Worm (Caenorhabditis elegans) whole organism, L4 larva: ENCODE data around the gene F16B4.7.

Experiments used
- F26F4.8 ChIP-seq: fragments of 200-800 bp; sonication (Bioruptor generic); conservative IDR thresholded peaks from 2 replicates; pipeline ENCODE4 v1.3.6; 2022; ENCODE audit warnings: missing genetic modification characterization, missing compliant biosample characterization
- F44E2.7 ChIP-seq: fragments of 200-800 bp; sonication (Bioruptor generic); IDR thresholded peaks from 2 replicates; pipeline ENCODE4 v2.1.2; 2022; ENCODE audit warnings: missing genetic modification characterization, missing compliant biosample characterization
- T20F7.1 ChIP-seq: fragments of 200-800 bp; sonication (Bioruptor generic); optimal IDR thresholded peaks from 2 replicates; lab custom pipeline; 2018; ENCODE audit warnings: mild to moderate bottlenecking, missing genetic modification characterization, missing compliant biosample characterization
- Y48G9A.11 ChIP-seq: fragments of 200-800 bp; sonication (Bioruptor generic); IDR thresholded peaks from 2 replicates; pipeline ENCODE4 v1.3.6; 2022; ENCODE audit warnings: missing genetic modification reagents, missing genetic modification characterization, missing compliant biosample characterization
- Y75B8A.6 ChIP-seq: fragments of 200-800 bp; sonication (Bioruptor generic); IDR thresholded peaks from 2 replicates; pipeline ENCODE4 v1.3.6; 2022; ENCODE audit warnings: missing genetic modification reagents, missing genetic modification characterization, missing compliant biosample characterization
- ZK337.2 ChIP-seq: fragments of 200-800 bp; sonication (Bioruptor generic); IDR thresholded peaks from 2 replicates; pipeline ENCODE4 v1.3.6; 2022; ENCODE audit warnings: missing genetic modification reagents, missing genetic modification characterization, missing compliant biosample characterization
- aha-1 ChIP-seq: fragments of 150-350 bp; peaks from one replicate; lab custom pipeline; 2014; ENCODE audit warnings: missing biosample characterization, missing genetic modification characterization
- attf-4 ChIP-seq: sonication (generic microtip); optimal IDR thresholded peaks from 3 replicates; lab custom pipeline; 2017; ENCODE audit warnings: missing biosample characterization, missing genetic modification characterization
- ceh-20 ChIP-seq: fragments of 200-800 bp; sonication (Bioruptor generic); IDR thresholded peaks from 2 replicates; pipeline ENCODE4 v1.3.6; 2022; ENCODE audit warnings: missing genetic modification reagents, missing genetic modification characterization, missing compliant biosample characterization
- ceh-44 ChIP-seq: fragments of 200-800 bp; sonication (Bioruptor generic); IDR thresholded peaks from 2 replicates; pipeline ENCODE4 v1.3.6; 2022; ENCODE audit warnings: missing genetic modification reagents, missing genetic modification characterization, missing compliant biosample characterization
- ceh-62 ChIP-seq: sonication (generic microtip); optimal IDR thresholded peaks from 2 replicates; lab custom pipeline; 2017; ENCODE audit warnings: missing biosample characterization, missing genetic modification characterization
- ctbp-1 ChIP-seq: fragments of 200-800 bp; sonication (Bioruptor generic); IDR thresholded peaks from 2 replicates; pipeline ENCODE4 v1.3.6; 2022; ENCODE audit warnings: missing genetic modification reagents, missing genetic modification characterization, missing compliant biosample characterization
- daf-16 ChIP-seq, 3 experiments: sonication (generic microtip); optimal IDR thresholded peaks; 2 replicates each; lab custom pipeline; 2016 to 2017; ENCODE audit warnings: missing genetic modification characterization in 3 of 3, missing genetic modification reagents in 3 of 3, mild to moderate bottlenecking in 2 of 3, missing compliant biosample characterization in 2 of 3, missing biosample characterization in 1 of 3, moderate library complexity in 1 of 3
- dmd-6 ChIP-seq: fragments of 200-800 bp; sonication (Bioruptor generic); IDR thresholded peaks from 2 replicates; pipeline ENCODE4 v1.3.6; 2022; ENCODE audit warnings: missing genetic modification reagents, missing genetic modification characterization, missing compliant biosample characterization
- dmd-8 ChIP-seq: fragments of 200-800 bp; sonication (Bioruptor generic); IDR thresholded peaks from 2 replicates; pipeline ENCODE4 v1.3.6; 2022; ENCODE audit warnings: missing genetic modification characterization, missing compliant biosample characterization
- dmd-9 ChIP-seq: fragments of 200-800 bp; sonication (Bioruptor generic); IDR thresholded peaks from 2 replicates; pipeline ENCODE4 v1.3.6; 2022; ENCODE audit warnings: missing genetic modification reagents, missing genetic modification characterization, missing compliant biosample characterization
- hmg-1.1 ChIP-seq: fragments of 200-800 bp; sonication (Bioruptor generic); IDR thresholded peaks from 2 replicates; pipeline ENCODE4 v1.3.6; 2022; ENCODE audit warnings: missing genetic modification reagents, missing genetic modification characterization, missing compliant biosample characterization
- lin-1 ChIP-seq: fragments of 200-800 bp; sonication (Bioruptor generic); IDR thresholded peaks from 2 replicates; pipeline ENCODE4 v1.3.6; 2022; ENCODE audit warnings: missing genetic modification reagents, missing genetic modification characterization, missing compliant biosample characterization
- lin-38 ChIP-seq: fragments of 200-800 bp; sonication (Bioruptor generic); IDR thresholded peaks from 2 replicates; pipeline ENCODE4 v1.3.6; 2022; ENCODE audit warnings: missing genetic modification reagents, missing genetic modification characterization, missing compliant biosample characterization
- lsy-2 ChIP-seq, 2 experiments: fragments of 150-350 bp in 1 of 2; sonication (generic microtip) in 1 of 2; optimal IDR thresholded peaks; 2 replicates each; lab custom pipeline; 2014 to 2017; ENCODE audit warnings: missing biosample characterization in 2 of 2, missing genetic modification characterization in 2 of 2
- madf-5 ChIP-seq, 2 experiments: fragments of 200-800 bp; sonication (Bioruptor generic); IDR thresholded peaks; 2 replicates each; pipeline ENCODE4 v1.3.6; 2022; ENCODE audit warnings: missing compliant biosample characterization in 2 of 2, missing genetic modification characterization in 2 of 2
- madf-9 ChIP-seq: fragments of 200-800 bp; sonication (Bioruptor generic); conservative IDR thresholded peaks from 2 replicates; pipeline ENCODE4 v1.3.6; 2022; ENCODE audit warnings: missing genetic modification reagents, missing genetic modification characterization, missing compliant biosample characterization
- mxl-2 ChIP-seq: fragments of 200-800 bp; sonication (Bioruptor generic); conservative IDR thresholded peaks from 2 replicates; pipeline ENCODE4 v1.3.6; 2022; ENCODE audit warnings: missing genetic modification reagents, missing genetic modification characterization, missing compliant biosample characterization
- mxl-3 ChIP-seq: fragments of 200-800 bp; sonication (Bioruptor generic); optimal IDR thresholded peaks from 2 replicates; lab custom pipeline; 2018; ENCODE audit warnings: mild to moderate bottlenecking, missing genetic modification characterization, missing compliant biosample characterization
- nhr-10 ChIP-seq: fragments of 150-350 bp; optimal IDR thresholded peaks from 2 replicates; lab custom pipeline; 2014; ENCODE audit warnings: missing biosample characterization, missing genetic modification characterization
- nhr-111 ChIP-seq: fragments of 200-800 bp; sonication (Bioruptor generic); optimal IDR thresholded peaks from 2 replicates; lab custom pipeline; 2018; ENCODE audit warnings: mild to moderate bottlenecking, missing genetic modification characterization, missing compliant biosample characterization
- nhr-25 ChIP-seq: sonication (generic microtip); optimal IDR thresholded peaks from 2 replicates; lab custom pipeline; 2017; ENCODE audit warnings: missing genetic modification characterization, mild to moderate bottlenecking, missing compliant biosample characterization, antibody characterized with exemption, moderate library complexity, borderline replicate concordance; ENCODE audit not compliant: insufficient read depth
- nhr-28 ChIP-seq: fragments of 150-350 bp; optimal IDR thresholded peaks from 2 replicates; lab custom pipeline; 2014; ENCODE audit warnings: missing biosample characterization, missing genetic modification characterization
- nhr-41 ChIP-seq: fragments of 200-800 bp; sonication (Bioruptor generic); IDR thresholded peaks from 2 replicates; pipeline ENCODE4 v1.3.6; 2022; ENCODE audit warnings: missing genetic modification reagents, missing genetic modification characterization, missing compliant biosample characterization
- php-3 ChIP-seq: fragments of 200-800 bp; sonication (Bioruptor generic); IDR thresholded peaks from 2 replicates; pipeline ENCODE4 v1.3.6; 2022; ENCODE audit warnings: missing genetic modification reagents, missing genetic modification characterization, missing compliant biosample characterization
- rbr-2 ChIP-seq: sonication (generic microtip); optimal IDR thresholded peaks from 2 replicates; lab custom pipeline; 2016; ENCODE audit warnings: missing genotype, missing genetic modification characterization, missing compliant biosample characterization
- saeg-2 ChIP-seq: fragments of 200-800 bp; sonication (Bioruptor generic); IDR thresholded peaks from 2 replicates; pipeline ENCODE4 v1.3.6; 2022; ENCODE audit warnings: missing genetic modification reagents, missing genetic modification characterization, missing compliant biosample characterization
- set-16 ChIP-seq: fragments of 200-800 bp; sonication (Bioruptor generic); IDR thresholded peaks from 2 replicates; pipeline ENCODE4 v1.3.6; 2022; ENCODE audit warnings: missing genetic modification reagents, missing genetic modification characterization, missing compliant biosample characterization
- snpc-1.2 ChIP-seq: fragments of 200-800 bp; sonication (Bioruptor generic); IDR thresholded peaks from 2 replicates; pipeline ENCODE4 v1.3.6; 2022; ENCODE audit warnings: missing genetic modification reagents, missing genetic modification characterization, missing compliant biosample characterization
- tra-1 ChIP-seq: fragments of 200-800 bp; sonication (Bioruptor generic); IDR thresholded peaks from 2 replicates; pipeline ENCODE4 v1.3.6; 2022; ENCODE audit warnings: missing genetic modification reagents, missing genetic modification characterization, missing compliant biosample characterization
- unc-62 ChIP-seq, 3 experiments: fragments of 150-350 bp in 1 of 3; sonication (generic microtip); optimal IDR thresholded peaks in 2 of 3; peaks in 1 of 3; 1 replicate in 1 of 3; 2 replicates in 2 of 3; lab custom pipeline; 2014 to 2017; ENCODE audit warnings: missing biosample characterization in 3 of 3, missing genetic modification characterization in 3 of 3, missing genetic modification reagents in 3 of 3, missing genotype in 1 of 3
- zip-11 ChIP-seq: fragments of 200-800 bp; sonication (Bioruptor generic); IDR thresholded peaks from 2 replicates; pipeline ENCODE4 v1.3.6; 2022; ENCODE audit warnings: missing genetic modification characterization, missing compliant biosample characterization
- ztf-11 ChIP-seq: fragments of 150-350 bp; optimal IDR thresholded peaks from 2 replicates; lab custom pipeline; 2014; ENCODE audit warnings: missing biosample characterization, missing genetic modification characterization
- ztf-7 ChIP-seq: fragments of 150-350 bp; optimal IDR thresholded peaks from 2 replicates; lab custom pipeline; 2014; ENCODE audit warnings: missing biosample characterization, missing genetic modification characterization

F16B4.7 gene

ce11 chrV:1550697-1551096 lies 34.8 kb upstream of the F16B4.7 start:
- no peak for TF ChIP-seq lsy-2 (tag; optimal IDR thresholded peaks at IDR 0.05; lab: Kevin White, UChicago)
- TF ChIP-seq aha-1 (tag; lab: Kevin White, UChicago) = peak; percentile 60
- TF ChIP-seq, all 104 proteins: peak for 1

- TF ChIP-seq nhr-111 (GFP tag; lab: Kevin White, UChicago) (no peak), unc-62 (GFP tag; optimal IDR thresholded peaks at IDR 0.05 in 1 of 2; lab: Kevin White, UChicago) (peak in 1 of 2 experiments; percentile 91), unc-62 (tag; optimal IDR thresholded peaks at IDR 0.05; lab: Kevin White, UChicago) (no peak)
Observed at ce11 chrV:1551143-1551542, 34.4 kb upstream of the F16B4.7 start.

ce11 chrV:1553004-1553403 lies 32.5 kb upstream of the F16B4.7 start, which contains the start of gene srsx-8:
TSS of gene srsx-8 (minus strand) at chrV:1553104.
- TF ChIP-seq aha-1 (tag; lab: Kevin White, UChicago) (no peak), ztf-11 (tag; lab: Kevin White, UChicago) (no peak), F26F4.8 (no peak), rbr-2 (tag; lab: Kevin White, UChicago) (no peak), set-16 (GFP tag; lab: Robert Waterston, UW) (no peak)

ce11 chrV:1555072-1555471 lies 30.4 kb upstream of the F16B4.7 start:
- TF ChIP-seq nhr-10 (no peak), attf-4 (tag; lab: Kevin White, UChicago) (no peak), zip-11 (GFP tag; lab: Robert Waterston, UW) (no peak), nhr-25 (tag; lab: Kevin White, UChicago) (no peak), ztf-7 (tag; lab: Kevin White, UChicago) (no peak), snpc-1.2 (no peak), T20F7.1 (GFP tag; lab: Kevin White, UChicago) (no peak), rbr-2 (tag; lab: Kevin White, UChicago) (no peak), ceh-62 (tag; lab: Kevin White, UChicago) (no peak), mxl-2 (GFP tag; lab: Robert Waterston, UW) (no peak)
- TF ChIP-seq, all 104 proteins: peak for 0

ce11 chrV:1558113-1558512 lies 27.4 kb upstream of the F16B4.7 start:
- TF ChIP-seq mxl-3 (GFP tag; lab: Kevin White, UChicago) (no peak), nhr-28 (tag; lab: Kevin White, UChicago) (peak; percentile 8), daf-16 (GFP tag; optimal IDR thresholded peaks at IDR 0.05; lab: Kevin White, UChicago) (no peak), daf-16 (tag; optimal IDR thresholded peaks at IDR 0.05; lab: Kevin White, UChicago) (peak; percentile 57)

ce11 chrV:1561169-1561568 lies 24.3 kb upstream of the F16B4.7 start:
- TF ChIP-seq nhr-41 (GFP tag; lab: Robert Waterston, UW) = peak; percentile 75
- peak; percentile 70 for TF ChIP-seq ceh-20 (GFP tag; lab: Robert Waterston, UW)
- peak; percentile 84; the same call in 1 of the 2 replicates for TF ChIP-seq lin-1 (GFP tag; lab: Robert Waterston, UW)
- peak; percentile 93; the same call in 1 of the 2 replicates for TF ChIP-seq F44E2.7 (GFP tag; lab: Robert Waterston, UW)
- peak; percentile 71; the same call in 1 of the 2 replicates for TF ChIP-seq php-3 (GFP tag; lab: Robert Waterston, UW)
- TF ChIP-seq dmd-8 (GFP tag; lab: Robert Waterston, UW) = peak; percentile 99
- TF ChIP-seq hmg-1.1 (GFP tag; lab: Robert Waterston, UW) = peak; percentile 70
- TF ChIP-seq madf-9 (GFP tag; lab: Robert Waterston, UW) = peak; percentile 81
- peak; percentile 61; the same call in 1 of the 2 replicates for TF ChIP-seq ctbp-1
- TF ChIP-seq dmd-6 (GFP tag; lab: Robert Waterston, UW) = peak; percentile 35; the same call in 1 of the 2 replicates
- peak; percentile 65; the same call in 1 of the 2 replicates for TF ChIP-seq saeg-2
- TF ChIP-seq lin-38 = peak; percentile 84
- peak; percentile 85; the same call in 1 of the 2 replicates for TF ChIP-seq snpc-1.2
- peak; percentile 22 to 77; a peak in 2 of 4 replicates for TF ChIP-seq madf-5 (GFP tag; IDR thresholded peaks at IDR 0.05; lab: Robert Waterston, UW)
- TF ChIP-seq ZK337.2 = peak; percentile 57; the same call in 1 of the 2 replicates
- TF ChIP-seq Y75B8A.6 (GFP tag; lab: Robert Waterston, UW) = peak; percentile 67; the same call in 1 of the 2 replicates
- TF ChIP-seq ceh-44 = peak; percentile 46; the same call in 1 of the 2 replicates
- TF ChIP-seq F26F4.8 = peak; percentile 98
- peak; percentile 77 for TF ChIP-seq tra-1 (GFP tag; lab: Robert Waterston, UW)
- peak; percentile 69 for TF ChIP-seq Y48G9A.11 (GFP tag; lab: Robert Waterston, UW)
- TF ChIP-seq dmd-9 (GFP tag; lab: Robert Waterston, UW) = peak; percentile 79; the same call in 1 of the 2 replicates
